Worm (Caenorhabditis elegans) whole organism, early embryonic: ENCODE measurements around the gene glb-23.

Source experiments
- aly-1 ChIP-seq: sonication (generic microtip); optimal IDR thresholded peaks from 2 replicates; lab custom pipeline; 2016; ENCODE audit warnings: missing genetic modification characterization, missing compliant biosample characterization
- ama-1 ChIP-seq: fragments of 150-350 bp; optimal IDR thresholded peaks from 2 replicates; lab custom pipeline; 2014
- flt-1 ChIP-seq: fragments of 200-800 bp; sonication (Bioruptor generic); IDR thresholded peaks from 2 replicates; pipeline ENCODE4 v1.3.6; 2022; ENCODE audit warnings: missing genetic modification characterization, missing compliant biosample characterization

DNA sequence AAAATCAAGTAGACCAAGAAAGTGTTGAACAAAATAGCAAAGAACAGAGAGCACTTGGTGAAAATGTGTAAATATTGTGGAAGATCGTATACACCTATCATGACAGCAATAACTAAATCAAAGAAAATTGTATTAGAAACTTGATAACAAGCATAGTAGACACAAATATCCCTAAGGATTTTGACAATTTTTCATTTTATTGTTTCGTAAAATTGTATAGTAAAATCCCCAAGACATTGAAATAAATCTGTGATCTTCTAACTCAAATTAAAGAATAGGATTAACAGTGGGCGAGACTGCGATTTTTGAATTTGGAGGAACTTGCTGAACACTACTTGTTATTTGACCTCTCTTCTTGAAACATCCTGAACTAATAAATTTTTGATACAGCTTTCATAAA is 48.1 kb downstream of the glb-23 start, which contains the start of gene str-220:
- no peak for TF ChIP-seq aly-1 (tag; lab: Kevin White, UChicago)
- TF ChIP-seq ama-1 (lab: Kevin White, UChicago): no peak
- TF ChIP-seq flt-1 (GFP tag; lab: Robert Waterston, UW): no peak
